Worm (Caenorhabditis elegans): ENCODE measurements around the gene pde-12.

Gene pde-12

ce11 chrIII:10822494-10823113 is 22.2 kb downstream of the pde-12 start:
- TF ChIP-seq madf-6 (GFP tag; IDR thresholded peaks at IDR 0.05): no peak
- TF ChIP-seq lin-54 (GFP tag; optimal IDR thresholded peaks at IDR 0.05): peak; percentile 6
- no peak for TF ChIP-seq B0035.1 (tag; optimal IDR thresholded peaks at IDR 0.05)
- TF ChIP-seq unc-130 (GFP tag; optimal IDR thresholded peaks at IDR 0.05): no peak
- no peak for TF ChIP-seq mcd-1 (GFP tag; IDR thresholded peaks at IDR 0.05)
- TF ChIP-seq B0261.1 (tag; optimal IDR thresholded peaks at IDR 0.05): no peak
- no peak for TF ChIP-seq F23B12.7 (tag; optimal IDR thresholded peaks at IDR 0.05; ENCODE audit: insufficient read depth)
- TF ChIP-seq pha-4 (tag; optimal IDR thresholded peaks at IDR 0.05): peak; percentile 0
- TF ChIP-seq dpl-1 (GFP tag; optimal IDR thresholded peaks at IDR 0.05): no peak
- TF ChIP-seq rec-8 (tag; optimal IDR thresholded peaks at IDR 0.05): no peak
- TF ChIP-seq hlh-12 (tag; optimal IDR thresholded peaks at IDR 0.05): no peak
- no peak for TF ChIP-seq athp-1 (tag; optimal IDR thresholded peaks at IDR 0.05)
- TF ChIP-seq chd-7 (tag; optimal IDR thresholded peaks at IDR 0.05): no peak
- no peak for TF ChIP-seq ztf-25 (GFP tag; IDR thresholded peaks at IDR 0.05)
- TF ChIP-seq tbp1 (GFP tag; optimal IDR thresholded peaks at IDR 0.05): no peak
- no peak for TF ChIP-seq aptf-3 (GFP tag; IDR thresholded peaks at IDR 0.05)
- TF ChIP-seq let-607 (tag; optimal IDR thresholded peaks at IDR 0.05): peak in 1 of 2 experiments; percentile 44
- no peak for TF ChIP-seq rpc-1 (optimal IDR thresholded peaks at IDR 0.05)
- no peak for TF ChIP-seq rpc-1 (tag; optimal IDR thresholded peaks at IDR 0.05)
- no peak for TF ChIP-seq Y67H2A.10 (GFP tag; conservative IDR thresholded peaks at IDR 0.05)
- no peak for TF ChIP-seq ztf-28 (GFP tag; IDR thresholded peaks at IDR 0.05)
- TF ChIP-seq sptf-2 (GFP tag; optimal IDR thresholded peaks at IDR 0.05): no peak
- TF ChIP-seq atf-7 (tag; optimal IDR thresholded peaks at IDR 0.05): peak; percentile 1
- no peak for TF ChIP-seq F52B5.7 (tag; optimal IDR thresholded peaks at IDR 0.05)
- TF ChIP-seq madf-10 (tag; optimal IDR thresholded peaks at IDR 0.05): no peak
- TF ChIP-seq bed-1 (GFP tag; IDR thresholded peaks at IDR 0.05): no peak
- no peak for TF ChIP-seq egrh-3 (GFP tag; IDR thresholded peaks at IDR 0.05)
- TF ChIP-seq ceh-27 (GFP tag; optimal IDR thresholded peaks at IDR 0.05): no peak
- TF ChIP-seq madf-3 (GFP tag; IDR thresholded peaks at IDR 0.05): no peak
- TF ChIP-seq rcor-1 (GFP tag; IDR thresholded peaks at IDR 0.05): no peak
- no peak for TF ChIP-seq B0336.3 (GFP tag; IDR thresholded peaks at IDR 0.05)
- no peak for TF ChIP-seq somi-1 (GFP tag; optimal IDR thresholded peaks at IDR 0.05)
- peak; percentile 39 for TF ChIP-seq lin-40 (tag; optimal IDR thresholded peaks at IDR 0.05)
- no peak for TF ChIP-seq hsf-1 (GFP tag; IDR thresholded peaks at IDR 0.05)
- no peak for TF ChIP-seq tbx-9 (tag; optimal IDR thresholded peaks at IDR 0.05; ENCODE audit: borderline replicate concordance)
- TF ChIP-seq bed-2 (GFP tag; IDR thresholded peaks at IDR 0.05): no peak
- TF ChIP-seq dpff-1 (tag; optimal IDR thresholded peaks at IDR 0.05): no peak
- no peak for TF ChIP-seq ceh-40 (GFP tag; IDR thresholded peaks at IDR 0.05)
- no peak for TF ChIP-seq ztf-3 (GFP tag; optimal IDR thresholded peaks at IDR 0.05)
- TF ChIP-seq F39B2.1 (GFP tag; IDR thresholded peaks at IDR 0.05): no peak
- TF ChIP-seq sdz-38 (tag; optimal IDR thresholded peaks at IDR 0.05): no peak
- no peak for TF ChIP-seq zim-3 (tag; optimal IDR thresholded peaks at IDR 0.05)
- no peak for TF ChIP-seq F37B4.10 (GFP tag; IDR thresholded peaks at IDR 0.05)
- TF ChIP-seq egl-18 (GFP tag; IDR thresholded peaks at IDR 0.05): no peak
- TF ChIP-seq lsy-27 (tag; optimal IDR thresholded peaks at IDR 0.05; ENCODE audit: borderline replicate concordance, insufficient read depth): no peak
- no peak for TF ChIP-seq sea-2 (GFP tag; IDR thresholded peaks at IDR 0.05)
- TF ChIP-seq K12H6.12 (tag; optimal IDR thresholded peaks at IDR 0.05): no peak
- no peak for TF ChIP-seq Y95B8A.8 (GFP tag; IDR thresholded peaks at IDR 0.05)
- no peak for TF ChIP-seq ets-4 (GFP tag; optimal IDR thresholded peaks at IDR 0.05)
- TF ChIP-seq nhr-80 (tag; optimal IDR thresholded peaks at IDR 0.05): peak; percentile 79

Data from whole organism, young adult.